Worm (Caenorhabditis elegans) whole organism, L1 larva: ENCODE data around the gene srg-27.

Experiments used
- C04F5.9 ChIP-seq: sonication (generic microtip); optimal IDR thresholded peaks from 2 replicates; lab custom pipeline; 2016; ENCODE audit warnings: missing genetic modification characterization, missing compliant biosample characterization
- alr-1 ChIP-seq: fragments of 200-800 bp; sonication (Bioruptor generic); optimal IDR thresholded peaks from 2 replicates; lab custom pipeline; 2018; ENCODE audit warnings: borderline replicate concordance, mild to moderate bottlenecking, missing genetic modification characterization, missing compliant biosample characterization
- blmp-1 ChIP-seq: fragments of 150-350 bp; optimal IDR thresholded peaks from 2 replicates; lab custom pipeline; 2014; ENCODE audit warnings: missing biosample characterization, missing genetic modification characterization
- ceh-63 ChIP-seq: fragments of 200-800 bp; sonication (Bioruptor generic); optimal IDR thresholded peaks from 2 replicates; lab custom pipeline; 2018; ENCODE audit warnings: mild to moderate bottlenecking, missing genetic modification characterization, missing compliant biosample characterization
- ceh-8 ChIP-seq: fragments of 200-800 bp; sonication (Bioruptor generic); optimal IDR thresholded peaks from 2 replicates; lab custom pipeline; 2018; ENCODE audit warnings: mild to moderate bottlenecking, missing genetic modification characterization, moderate library complexity, missing compliant biosample characterization
- ceh-90 ChIP-seq: sonication (generic microtip); optimal IDR thresholded peaks from 2 replicates; lab custom pipeline; 2016; ENCODE audit warnings: missing genetic modification characterization, missing compliant biosample characterization
- ces-1 ChIP-seq: fragments of 150-350 bp; optimal IDR thresholded peaks from 2 replicates; lab custom pipeline; 2014; ENCODE audit warnings: missing biosample characterization, missing genetic modification reagents, missing genetic modification characterization
- dsc-1 ChIP-seq: sonication (generic microtip); optimal IDR thresholded peaks from 2 replicates; lab custom pipeline; 2016; ENCODE audit warnings: mild to moderate bottlenecking, missing genetic modification characterization, missing compliant biosample characterization
- efl-1 ChIP-seq, 4 experiments: fragments of 150-350 bp; optimal IDR thresholded peaks in 3 of 4; peaks in 1 of 4; 1 replicate in 1 of 4; 2 replicates in 3 of 4; lab custom pipeline; 2014; ENCODE audit warnings: missing biosample characterization in 2 of 4, missing genetic modification characterization in 2 of 4, missing genetic modification reagents in 2 of 4
- elt-2 ChIP-seq: sonication (generic microtip); optimal IDR thresholded peaks from 2 replicates; lab custom pipeline; 2016; ENCODE audit warnings: missing genetic modification characterization, mild to moderate bottlenecking, inconsistent platforms, missing compliant biosample characterization, missing genetic modification reagents
- ets-5 ChIP-seq: fragments of 200-800 bp; sonication (Bioruptor generic); IDR thresholded peaks from 2 replicates; pipeline ENCODE4 v1.3.6; 2022; ENCODE audit warnings: missing genetic modification characterization, missing compliant biosample characterization
- fkh-10 ChIP-seq: sonication (generic microtip); optimal IDR thresholded peaks from 2 replicates; lab custom pipeline; 2017; ENCODE audit warnings: missing biosample characterization, missing genetic modification reagents, missing genetic modification characterization
- fkh-8 ChIP-seq: sonication (generic microtip); optimal IDR thresholded peaks from 2 replicates; lab custom pipeline; 2016; ENCODE audit warnings: mild to moderate bottlenecking, missing genetic modification characterization, missing compliant biosample characterization
- grh-1 ChIP-seq: fragments of 200-800 bp; sonication (Bioruptor generic); IDR thresholded peaks from 2 replicates; pipeline ENCODE4 v1.3.6; 2022; ENCODE audit warnings: missing genetic modification reagents, missing genetic modification characterization, missing compliant biosample characterization
- hlh-17 ChIP-seq: fragments of 200-800 bp; sonication (Bioruptor generic); optimal IDR thresholded peaks from 2 replicates; lab custom pipeline; 2018; ENCODE audit warnings: missing genetic modification characterization, mild to moderate bottlenecking, missing compliant biosample characterization, moderate library complexity, borderline replicate concordance
- hlh-4 ChIP-seq: sonication (generic microtip); optimal IDR thresholded peaks from 2 replicates; lab custom pipeline; 2016; ENCODE audit warnings: mild to moderate bottlenecking, missing genetic modification characterization, missing compliant biosample characterization
- hpl-2 ChIP-seq: fragments of 150-350 bp; optimal IDR thresholded peaks from 2 replicates; lab custom pipeline; 2014; ENCODE audit warnings: missing biosample characterization, missing genetic modification reagents, missing genetic modification characterization
- jun-1 ChIP-seq: fragments of 150-350 bp; optimal IDR thresholded peaks from 2 replicates; lab custom pipeline; 2014; ENCODE audit warnings: missing biosample characterization, missing genetic modification reagents, missing genetic modification characterization
- lin-15B ChIP-seq: fragments of 150-350 bp; sonication (generic microtip); optimal IDR thresholded peaks from 3 replicates; lab custom pipeline; 2014; ENCODE audit warnings: missing biosample characterization, missing genetic modification characterization
- lin-35 ChIP-seq, 2 experiments: fragments of 150-350 bp; optimal IDR thresholded peaks; 2 replicates each; lab custom pipeline; 2014; ENCODE audit warnings: missing biosample characterization in 2 of 2, missing genetic modification characterization in 2 of 2, missing genetic modification reagents in 2 of 2
- lin-39 ChIP-seq: fragments of 150-350 bp; optimal IDR thresholded peaks from 2 replicates; lab custom pipeline; 2014; ENCODE audit warnings: missing biosample characterization, missing genetic modification reagents, missing genetic modification characterization
- lsy-2 ChIP-seq, 2 experiments: fragments of 150-350 bp; optimal IDR thresholded peaks; 2 replicates each; lab custom pipeline; 2014; ENCODE audit warnings: missing biosample characterization in 2 of 2, missing genetic modification characterization in 2 of 2
- mdl-1 ChIP-seq, 2 experiments: fragments of 150-350 bp; optimal IDR thresholded peaks; 2 replicates each; lab custom pipeline; 2014 to 2017; ENCODE audit warnings: missing biosample characterization in 2 of 2, missing genetic modification characterization in 2 of 2, inconsistent platforms in 1 of 2
- nhr-19 ChIP-seq: fragments of 200-800 bp; sonication (Bioruptor generic); conservative IDR thresholded peaks from 2 replicates; pipeline ENCODE4 v1.3.6; 2022; ENCODE audit warnings: missing genetic modification characterization, missing compliant biosample characterization
- nhr-28 ChIP-seq: fragments of 150-350 bp; optimal IDR thresholded peaks from 2 replicates; lab custom pipeline; 2014; ENCODE audit warnings: missing biosample characterization, missing genetic modification characterization
- nhr-71 ChIP-seq: sonication (generic microtip); optimal IDR thresholded peaks from 2 replicates; lab custom pipeline; 2016; ENCODE audit warnings: mild to moderate bottlenecking, missing genetic modification characterization, moderate library complexity, missing compliant biosample characterization
- nhr-84 ChIP-seq: sonication (generic microtip); optimal IDR thresholded peaks from 2 replicates; lab custom pipeline; 2017; ENCODE audit warnings: missing biosample characterization, missing genetic modification characterization
- nhr-85 ChIP-seq: sonication (generic microtip); peaks from one replicate; lab custom pipeline; 2016; ENCODE audit warnings: missing genetic modification characterization, inconsistent platforms, missing compliant biosample characterization
- nhr-90 ChIP-seq: sonication (generic microtip); optimal IDR thresholded peaks from 2 replicates; lab custom pipeline; 2016; ENCODE audit warnings: mild to moderate bottlenecking, missing genetic modification characterization, missing compliant biosample characterization; ENCODE audit not compliant: poor library complexity
- pax-3 ChIP-seq: fragments of 200-800 bp; sonication (Bioruptor generic); optimal IDR thresholded peaks from 2 replicates; lab custom pipeline; 2018; ENCODE audit warnings: mild to moderate bottlenecking, missing genetic modification characterization, moderate library complexity, missing compliant biosample characterization
- pqm-1 ChIP-seq: sonication (generic microtip); optimal IDR thresholded peaks from 3 replicates; lab custom pipeline; 2017; ENCODE audit warnings: missing biosample characterization, missing genetic modification characterization
- skn-1 ChIP-seq: fragments of 150-350 bp; optimal IDR thresholded peaks from 2 replicates; lab custom pipeline; 2014; ENCODE audit warnings: missing biosample characterization, missing genetic modification characterization
- snu-23 ChIP-seq: sonication (generic microtip); optimal IDR thresholded peaks from 2 replicates; lab custom pipeline; 2016; ENCODE audit warnings: missing genetic modification characterization, missing compliant biosample characterization
- sox-4 ChIP-seq: sonication (generic microtip); optimal IDR thresholded peaks from 2 replicates; lab custom pipeline; 2016; ENCODE audit warnings: missing genetic modification characterization, missing compliant biosample characterization
- sptf-1 ChIP-seq: fragments of 150-350 bp; optimal IDR thresholded peaks from 2 replicates; lab custom pipeline; 2014; ENCODE audit warnings: missing biosample characterization, missing genetic modification characterization
- sup-37 ChIP-seq: fragments of 200-800 bp; sonication (Bioruptor generic); optimal IDR thresholded peaks from 2 replicates; lab custom pipeline; 2018; ENCODE audit warnings: mild to moderate bottlenecking, missing genetic modification characterization, missing compliant biosample characterization
- swsn-7 ChIP-seq: sonication (generic microtip); optimal IDR thresholded peaks from 2 replicates; lab custom pipeline; 2016; ENCODE audit warnings: missing genetic modification characterization, missing compliant biosample characterization
- tbx-2 ChIP-seq: sonication (generic microtip); optimal IDR thresholded peaks from 2 replicates; lab custom pipeline; 2016; ENCODE audit warnings: missing genetic modification characterization, missing compliant biosample characterization
- tlp-1 ChIP-seq: fragments of 150-350 bp; optimal IDR thresholded peaks from 2 replicates; lab custom pipeline; 2014; ENCODE audit warnings: missing biosample characterization, missing genetic modification characterization
- unc-130 ChIP-seq: fragments of 150-350 bp; optimal IDR thresholded peaks from 2 replicates; lab custom pipeline; 2017; ENCODE audit warnings: missing biosample characterization, missing genetic modification characterization, inconsistent platforms
- unc-30 ChIP-seq: sonication (generic microtip); optimal IDR thresholded peaks from 2 replicates; lab custom pipeline; 2017; ENCODE audit warnings: missing biosample characterization, missing genetic modification characterization
- unc-98 ChIP-seq: fragments of 200-800 bp; sonication (Bioruptor generic); IDR thresholded peaks from 2 replicates; pipeline ENCODE4 v1.3.6; 2022; ENCODE audit warnings: missing genetic modification characterization, missing compliant biosample characterization
- vab-15 ChIP-seq: sonication (generic microtip); optimal IDR thresholded peaks from 2 replicates; lab custom pipeline; 2017; ENCODE audit warnings: missing genotype, mild to moderate bottlenecking, missing genetic modification characterization, missing compliant biosample characterization
- zip-4 ChIP-seq: fragments of 200-800 bp; sonication (Bioruptor generic); optimal IDR thresholded peaks from 2 replicates; lab custom pipeline; 2018; ENCODE audit warnings: mild to moderate bottlenecking, missing genetic modification characterization, moderate library complexity, missing compliant biosample characterization
- ztf-11 ChIP-seq, 2 experiments: sonication (generic microtip); optimal IDR thresholded peaks; 2 replicates each; lab custom pipeline; 2016 to 2017; ENCODE audit warnings: missing genetic modification characterization in 2 of 2, missing biosample characterization in 1 of 2, missing compliant biosample characterization in 1 of 2

srg-27 gene

DNA sequence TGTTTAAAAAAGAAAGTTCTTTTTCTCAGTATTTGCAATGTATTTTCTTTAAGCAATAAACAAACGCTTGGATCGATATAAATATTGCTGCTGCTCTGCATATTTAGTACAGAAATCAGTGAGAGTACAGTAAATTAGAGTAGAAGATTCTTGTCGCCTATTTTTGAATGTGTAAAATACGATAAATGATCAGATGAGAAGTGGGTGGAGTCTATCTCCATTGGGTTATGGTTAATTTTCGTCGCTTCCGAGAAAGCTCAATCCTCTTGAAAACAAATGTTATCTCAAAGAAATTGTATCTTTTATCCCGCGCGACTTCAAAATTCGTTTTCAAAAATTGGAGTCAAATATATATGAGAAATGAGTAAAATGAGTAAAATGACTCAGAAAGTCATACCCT, 19.2 kb downstream of the srg-27 start, which contains the start of gene nhr-216:
Gene nhr-216 (minus strand): TSS at position 101 of the 400 bp plus-strand sequence.
- TF ChIP-seq hlh-4 (tag; lab: Kevin White, UChicago) (no peak), fkh-10 (GFP tag; lab: Kevin White, UChicago) (no peak), lsy-2 (tag; optimal IDR thresholded peaks at IDR 0.05; lab: Kevin White, UChicago) (no peak), nhr-28 (tag; lab: Kevin White, UChicago) (no peak), efl-1 (optimal IDR thresholded peaks at IDR 0.05; lab: Kevin White, UChicago) (no peak), efl-1 (GFP tag; optimal IDR thresholded peaks at IDR 0.05 in 1 of 2; lab: Kevin White, UChicago) (no peak), C04F5.9 (no peak), alr-1 (tag; lab: Kevin White, UChicago) (no peak), lin-39 (no peak), grh-1 (GFP tag; lab: Robert Waterston, UW) (no peak), sup-37 (no peak), sox-4 (tag; lab: Kevin White, UChicago) (no peak), tlp-1 (tag; lab: Kevin White, UChicago) (no peak), pqm-1 (tag; lab: Kevin White, UChicago) (no peak), nhr-84 (tag; lab: Kevin White, UChicago) (no peak), nhr-19 (GFP tag; lab: Robert Waterston, UW) (no peak)

ce11 chrV:5362220-5362619, 22.6 kb downstream of the srg-27 start:
- TF ChIP-seq lin-35 (GFP tag; optimal IDR thresholded peaks at IDR 0.05; lab: Kevin White, UChicago) (no peak), pax-3 (tag; lab: Kevin White, UChicago) (peak; percentile 58), sox-4 (tag; lab: Kevin White, UChicago) (peak; percentile 31), fkh-8 (tag; lab: Kevin White, UChicago) (peak; percentile 67), tlp-1 (tag; lab: Kevin White, UChicago) (no peak), ceh-90 (tag; lab: Kevin White, UChicago) (no peak), dsc-1 (peak; percentile 89)

DNA sequence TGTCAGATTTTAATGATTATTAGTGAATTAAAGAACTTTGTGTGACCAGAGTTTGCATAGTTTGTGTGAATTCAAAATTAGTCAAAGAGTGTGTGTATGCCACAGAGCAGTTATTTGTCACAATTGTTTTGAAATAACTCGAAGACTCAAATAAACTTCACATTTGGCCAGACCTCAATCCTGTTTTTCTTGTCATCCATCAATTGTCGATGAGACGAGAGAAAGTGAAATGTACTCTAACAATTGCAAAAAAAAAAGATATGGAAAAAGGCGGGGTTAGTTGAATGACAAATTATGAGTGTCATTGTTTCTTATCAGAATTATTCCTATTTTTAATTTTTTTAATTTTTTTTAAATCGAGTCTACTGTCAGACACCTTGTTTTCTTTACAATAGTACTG, 25.3 kb downstream of the srg-27 start, which contains the start of gene T09D3.8:
Gene T09D3.8 (plus strand): TSS at position 301 of the 400 bp plus-strand sequence.
- no peak for TF ChIP-seq ceh-8 (GFP tag; lab: Kevin White, UChicago)
- no peak for TF ChIP-seq mdl-1 (tag; optimal IDR thresholded peaks at IDR 0.05; lab: Kevin White, UChicago)
- TF ChIP-seq skn-1 (tag; lab: Kevin White, UChicago), result no peak
- no peak for TF ChIP-seq ceh-90 (tag; lab: Kevin White, UChicago)
- no peak for TF ChIP-seq swsn-7 (tag; lab: Kevin White, UChicago)
- no peak for TF ChIP-seq ceh-63 (GFP tag; lab: Kevin White, UChicago)
- no peak for TF ChIP-seq hlh-17 (GFP tag; lab: Kevin White, UChicago)
- no peak for TF ChIP-seq tlp-1 (tag; lab: Kevin White, UChicago)
- no peak for TF ChIP-seq blmp-1 (tag; lab: Kevin White, UChicago)
- TF ChIP-seq unc-130 (tag; lab: Kevin White, UChicago), result no peak
- no peak for TF ChIP-seq nhr-85 (tag; lab: Kevin White, UChicago)

DNA sequence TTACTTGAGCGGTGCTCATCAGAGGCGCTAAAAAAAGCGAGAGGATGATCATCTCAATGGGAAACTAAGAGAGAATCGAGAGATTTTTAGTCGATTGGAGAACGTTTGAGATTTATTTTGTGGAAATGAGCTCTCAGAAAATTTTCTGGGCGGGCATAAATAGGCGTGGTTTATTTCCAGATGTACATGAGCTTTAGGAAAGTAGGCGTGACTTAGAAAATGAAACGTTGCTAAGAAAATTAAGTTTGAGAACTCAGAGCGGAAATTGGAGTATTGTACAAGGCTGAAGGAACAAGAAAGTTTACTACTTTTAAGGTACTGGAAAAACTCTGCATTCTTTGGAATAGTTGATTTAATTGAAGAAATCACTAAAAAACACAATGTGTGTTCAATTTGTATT, 29.2 kb downstream of the srg-27 start, which contains the start of gene T09D3.9:
Gene T09D3.9 (minus strand): TSS at position 101 of the 400 bp plus-strand sequence.
- TF ChIP-seq nhr-71 (no peak), zip-4 (GFP tag; lab: Kevin White, UChicago) (no peak), sptf-1 (no peak), ces-1 (no peak)

ce11 chrV:5372118-5372517, 32.5 kb downstream of the srg-27 start, which contains the start of gene C35A11.3:
TSS of gene C35A11.3 (plus strand) at chrV:5372418.
- TF ChIP-seq nhr-90 (tag; lab: Kevin White, UChicago) (no peak), unc-130 (tag; lab: Kevin White, UChicago) (no peak), snu-23 (GFP tag; lab: Kevin White, UChicago) (no peak), nhr-85 (tag; lab: Kevin White, UChicago) (no peak), jun-1 (tag; lab: Kevin White, UChicago) (no peak), lin-15B (tag; lab: Kevin White, UChicago) (no peak), ztf-11 (tag; optimal IDR thresholded peaks at IDR 0.05; lab: Kevin White, UChicago) (no peak), tbx-2 (no peak), hlh-17 (GFP tag; lab: Kevin White, UChicago) (no peak), ets-5 (no peak), elt-2 (no peak), sup-37 (no peak), unc-98 (GFP tag; lab: Robert Waterston, UW) (no peak), hpl-2 (no peak), zip-4 (GFP tag; lab: Kevin White, UChicago) (no peak), unc-30 (tag; lab: Kevin White, UChicago) (no peak), vab-15 (no peak)
- TF ChIP-seq, all 84 proteins: peak for 0
